Worm (Caenorhabditis elegans): ENCODE results near the gene pars-1.

Gene pars-1

ce11 chrIII:7277228-7277627 is 38.4 kb downstream of the pars-1 start, which contains the start of the genes spot-1 and B0361.11:
Gene spot-1, minus strand, starts transcription at chrIII:7277274.
Gene B0361.11, plus strand, starts transcription at chrIII:7277599.
- TF ChIP-seq tbx-37 (GFP tag; conservative IDR thresholded peaks at IDR 0.05): no peak
- TF ChIP-seq scrt-1 (GFP tag; IDR thresholded peaks at IDR 0.05): no peak
- TF ChIP-seq hmbx-1 (tag; optimal IDR thresholded peaks at IDR 0.05): no peak
- no peak for TF ChIP-seq hnd-1 (tag; optimal IDR thresholded peaks at IDR 0.05)
- no peak for TF ChIP-seq sea-1 (GFP tag; conservative IDR thresholded peaks at IDR 0.05)
- TF ChIP-seq ceh-13 (GFP tag; optimal IDR thresholded peaks at IDR 0.05): no peak
- TF ChIP-seq tbx-11 (GFP tag; IDR thresholded peaks at IDR 0.05): no peak
- TF ChIP-seq ceh-36 (tag; optimal IDR thresholded peaks at IDR 0.05): no peak
- TF ChIP-seq aly-1 (tag; optimal IDR thresholded peaks at IDR 0.05): no peak
- TF ChIP-seq tra-4 (tag; optimal IDR thresholded peaks at IDR 0.05): no peak
- TF ChIP-seq pes-1 (GFP tag; IDR thresholded peaks at IDR 0.05): no peak
- no peak for TF ChIP-seq flt-1 (GFP tag; IDR thresholded peaks at IDR 0.05)
- TF ChIP-seq hmg-4 (GFP tag; optimal IDR thresholded peaks at IDR 0.05): no peak
- TF ChIP-seq ama-1 (optimal IDR thresholded peaks at IDR 0.05): no peak
- TF ChIP-seq B0310.2 (tag; optimal IDR thresholded peaks at IDR 0.05): no peak
- TF ChIP-seq F13C5.2 (tag; optimal IDR thresholded peaks at IDR 0.05): no peak

- TF ChIP-seq pes-1 (GFP tag; IDR thresholded peaks at IDR 0.05) (no peak), ceh-13 (GFP tag; optimal IDR thresholded peaks at IDR 0.05) (no peak), ama-1 (optimal IDR thresholded peaks at IDR 0.05) (no peak), hnd-1 (tag; optimal IDR thresholded peaks at IDR 0.05) (no peak), scrt-1 (GFP tag; IDR thresholded peaks at IDR 0.05) (no peak), ets-7 (tag; optimal IDR thresholded peaks at IDR 0.05) (no peak), B0310.2 (tag; optimal IDR thresholded peaks at IDR 0.05) (no peak)
Observed at ce11 chrIII:7278491-7278890, 39.7 kb downstream of the pars-1 start.

- no peak for TF ChIP-seq ama-1 (optimal IDR thresholded peaks at IDR 0.05)
- no peak for TF ChIP-seq tbx-37 (GFP tag; conservative IDR thresholded peaks at IDR 0.05)
- TF ChIP-seq hnd-1 (tag; optimal IDR thresholded peaks at IDR 0.05): no peak
- TF ChIP-seq flt-1 (GFP tag; IDR thresholded peaks at IDR 0.05): no peak
Observed at ce11 chrIII:7281179-7281578, 42.4 kb downstream of the pars-1 start, which contains the start of gene B0361.3. Gene B0361.3, plus strand, starts transcription at chrIII:7281462.

DNA sequence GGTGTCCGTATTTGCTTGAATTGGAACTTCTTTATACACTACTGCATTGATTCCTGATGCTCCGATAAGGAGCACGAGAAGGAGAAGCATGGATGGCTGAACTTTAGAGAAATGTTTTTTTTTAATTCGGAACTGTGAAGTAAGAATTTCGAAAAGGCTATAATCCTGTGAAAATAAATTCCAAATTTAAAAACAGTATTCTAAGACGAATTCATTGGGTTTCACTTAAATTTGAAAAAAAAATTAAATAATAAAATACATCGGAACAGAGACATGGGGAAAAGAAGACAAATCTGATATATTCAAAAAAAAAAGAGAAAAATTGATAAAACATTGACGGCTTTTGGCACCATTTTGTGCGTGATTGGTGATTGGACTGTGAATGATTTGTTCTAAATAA is 47.0 kb downstream of the pars-1 start, which contains the start of gene pho-5:
TSS of gene pho-5 (minus strand) at position 101 of the 400 bp plus-strand sequence.
- TF ChIP-seq scrt-1 (GFP tag; IDR thresholded peaks at IDR 0.05) (no peak), hmbx-1 (tag; optimal IDR thresholded peaks at IDR 0.05) (no peak), B0310.2 (tag; optimal IDR thresholded peaks at IDR 0.05) (no peak), tra-4 (tag; optimal IDR thresholded peaks at IDR 0.05) (no peak), ceh-36 (tag; optimal IDR thresholded peaks at IDR 0.05) (no peak), aly-1 (tag; optimal IDR thresholded peaks at IDR 0.05) (no peak), hmg-4 (GFP tag; optimal IDR thresholded peaks at IDR 0.05) (no peak), ceh-13 (GFP tag; optimal IDR thresholded peaks at IDR 0.05) (no peak), ets-7 (tag; optimal IDR thresholded peaks at IDR 0.05) (no peak), flt-1 (GFP tag; IDR thresholded peaks at IDR 0.05) (no peak), ama-1 (optimal IDR thresholded peaks at IDR 0.05) (no peak), sea-1 (GFP tag; conservative IDR thresholded peaks at IDR 0.05) (no peak), tbx-37 (GFP tag; conservative IDR thresholded peaks at IDR 0.05) (no peak), tbx-11 (GFP tag; IDR thresholded peaks at IDR 0.05) (no peak), F13C5.2 (tag; optimal IDR thresholded peaks at IDR 0.05) (no peak), hnd-1 (tag; optimal IDR thresholded peaks at IDR 0.05) (no peak), pes-1 (GFP tag; IDR thresholded peaks at IDR 0.05) (no peak)

ce11 chrIII:7287503-7287902 is 48.7 kb downstream of the pars-1 start, which contains the start of gene ykt-6:
Gene ykt-6, minus strand, starts transcription at chrIII:7287603.
- no peak for TF ChIP-seq ets-7 (tag; optimal IDR thresholded peaks at IDR 0.05)
- TF ChIP-seq hnd-1 (tag; optimal IDR thresholded peaks at IDR 0.05): no peak
- no peak for TF ChIP-seq tbx-11 (GFP tag; IDR thresholded peaks at IDR 0.05)
- TF ChIP-seq aly-1 (tag; optimal IDR thresholded peaks at IDR 0.05): no peak
- TF ChIP-seq pes-1 (GFP tag; IDR thresholded peaks at IDR 0.05): no peak

DNA sequence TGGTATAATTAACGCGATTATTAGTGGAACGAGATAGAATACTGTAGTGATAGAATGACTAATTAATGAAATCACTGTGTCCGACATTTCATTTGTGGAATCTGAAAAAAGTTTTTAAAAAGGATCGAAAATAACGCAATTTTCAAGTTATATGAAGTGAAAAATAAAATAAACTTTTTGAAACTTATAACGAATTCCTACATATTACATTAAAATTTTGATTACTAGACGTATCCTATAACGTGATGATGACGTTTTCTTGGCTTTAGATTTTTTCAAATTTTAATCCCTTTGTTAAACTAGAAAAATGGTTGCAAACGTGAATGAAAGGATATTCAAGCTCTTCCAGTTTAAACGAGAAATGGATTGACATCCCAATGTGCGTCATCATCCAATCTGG is 51.6 kb downstream of the pars-1 start, which contains the start of gene algn-11:
TSS of gene algn-11 (minus strand) at position 101 of the 400 bp plus-strand sequence.
- TF ChIP-seq ceh-36 (tag; optimal IDR thresholded peaks at IDR 0.05) (no peak), ets-7 (tag; optimal IDR thresholded peaks at IDR 0.05) (no peak), tbx-11 (GFP tag; IDR thresholded peaks at IDR 0.05) (no peak), hnd-1 (tag; optimal IDR thresholded peaks at IDR 0.05) (no peak), ceh-13 (GFP tag; optimal IDR thresholded peaks at IDR 0.05) (no peak), hmg-4 (GFP tag; optimal IDR thresholded peaks at IDR 0.05) (no peak), sea-1 (GFP tag; conservative IDR thresholded peaks at IDR 0.05) (no peak), ama-1 (optimal IDR thresholded peaks at IDR 0.05) (no peak), B0310.2 (tag; optimal IDR thresholded peaks at IDR 0.05) (no peak), F13C5.2 (tag; optimal IDR thresholded peaks at IDR 0.05) (no peak), hmbx-1 (tag; optimal IDR thresholded peaks at IDR 0.05) (no peak), flt-1 (GFP tag; IDR thresholded peaks at IDR 0.05) (no peak), tbx-37 (GFP tag; conservative IDR thresholded peaks at IDR 0.05) (no peak), tra-4 (tag; optimal IDR thresholded peaks at IDR 0.05) (no peak), pes-1 (GFP tag; IDR thresholded peaks at IDR 0.05) (no peak), scrt-1 (GFP tag; IDR thresholded peaks at IDR 0.05) (no peak)
